Worm (Caenorhabditis elegans): ENCODE measurements around the gene praf-3.

- TF ChIP-seq lin-15B (tag; optimal IDR thresholded peaks at IDR 0.05) (no peak), tra-1 (GFP tag; IDR thresholded peaks at IDR 0.05) (no peak), nhr-111 (GFP tag; optimal IDR thresholded peaks at IDR 0.05) (no peak), arid-1 (GFP tag; conservative IDR thresholded peaks at IDR 0.05) (no peak)
Observed at ce11 chrIV:8347051-8347450, 32.7 kb upstream of the praf-3 start, which contains the start of the genes F17E9.18 and F17E9.15.

All from whole organism, L4 larva.